Worm (Caenorhabditis elegans): ENCODE results near the gene ubc-6.

DNA sequence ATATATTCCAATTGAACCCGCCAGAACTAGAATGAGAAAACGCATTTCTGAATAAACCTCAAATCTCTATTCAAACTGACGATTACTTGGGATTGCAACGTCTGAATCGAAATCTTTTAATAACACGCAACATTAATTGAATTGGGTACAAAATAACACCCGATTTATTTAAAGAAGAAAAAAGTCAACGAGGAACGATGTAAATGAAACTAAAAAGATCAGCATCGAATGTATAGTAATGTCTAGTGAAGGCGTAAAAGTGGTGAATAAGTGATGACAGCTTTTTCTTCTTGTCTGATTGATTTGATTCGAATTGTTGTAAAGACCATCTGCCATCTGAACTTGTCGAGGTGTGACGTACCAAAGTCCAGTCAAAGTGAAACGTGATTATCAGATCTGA lies 14.6 kb downstream of the ubc-6 start, which contains the start of gene nas-23:
- TF ChIP-seq lin-13 (tag; optimal IDR thresholded peaks at IDR 0.05) (no peak), ham-2 (GFP tag; optimal IDR thresholded peaks at IDR 0.05) (no peak), ztf-11 (tag; optimal IDR thresholded peaks at IDR 0.05) (no peak), unc-39 (tag; optimal IDR thresholded peaks at IDR 0.05) (no peak)
